Fruit fly (Drosophila melanogaster) whole organism, embryonic: ENCODE data around the gene CG34337.
A peak's percentile ranks its signal among the peaks of the same experiment; 100 is the strongest.

Experiments used
- CG10274 ChIP-seq: fragments of 200-800 bp; sonication (Bioruptor generic); optimal IDR thresholded peaks from 3 replicates; lab custom pipeline; 2017; ENCODE audit warnings: missing biosample characterization, mild to moderate bottlenecking, missing genetic modification characterization
- CG10543 ChIP-seq: fragments of 200-800 bp; sonication (Bioruptor generic); optimal IDR thresholded peaks from 3 replicates; lab custom pipeline; 2017; ENCODE audit warnings: missing biosample characterization, mild to moderate bottlenecking, missing genetic modification characterization, moderate library complexity
- CG10654 ChIP-seq: fragments of 200-800 bp; sonication (Bioruptor generic); optimal IDR thresholded peaks from 2 replicates; lab custom pipeline; 2016; ENCODE audit warnings: missing biosample characterization, missing genetic modification characterization
- CG11504 ChIP-seq: fragments of 200-800 bp; sonication (Bioruptor generic); optimal IDR thresholded peaks from 3 replicates; lab custom pipeline; 2019; ENCODE audit warnings: missing biosample characterization, mild to moderate bottlenecking, missing genetic modification characterization, moderate library complexity
- CG12391 ChIP-seq: fragments of 200-800 bp; sonication (Bioruptor generic); optimal IDR thresholded peaks from 3 replicates; lab custom pipeline; 2018; ENCODE audit warnings: missing biosample characterization, mild to moderate bottlenecking, missing genetic modification characterization, moderate library complexity
- CG13287 ChIP-seq: fragments of 200-800 bp; sonication (Bioruptor generic); IDR thresholded peaks from 2 replicates; pipeline ENCODE4 v1.3.6; 2022; ENCODE audit warnings: missing biosample characterization, missing genetic modification characterization; ENCODE audit not compliant: partially characterized antibody
- CG14441 ChIP-seq: fragments of 200-800 bp; sonication (Bioruptor generic); IDR thresholded peaks from 2 replicates; pipeline ENCODE4 v1.3.6; 2022; ENCODE audit warnings: missing biosample characterization, missing genetic modification characterization
- CG15073 ChIP-seq: fragments of 200-800 bp; sonication (Bioruptor generic); optimal IDR thresholded peaks from 2 replicates; lab custom pipeline; 2016; ENCODE audit warnings: missing biosample characterization, missing genetic modification characterization
- CG15696 ChIP-seq: fragments of 200-800 bp; sonication (Bioruptor generic); optimal IDR thresholded peaks from 2 replicates; lab custom pipeline; 2019; ENCODE audit warnings: missing biosample characterization, mild to moderate bottlenecking, missing genetic modification characterization, moderate library complexity
- CG16815 ChIP-seq: fragments of 200-800 bp; sonication (Bioruptor generic); optimal IDR thresholded peaks from 3 replicates; lab custom pipeline; 2017; ENCODE audit warnings: missing biosample characterization, mild to moderate bottlenecking, missing genetic modification characterization
- CG17361 ChIP-seq: fragments of 200-800 bp; sonication (Bioruptor generic); IDR thresholded peaks from 3 replicates; pipeline ENCODE4 v1.3.6; 2022; ENCODE audit warnings: missing biosample characterization, missing genetic modification characterization
- CG17385 ChIP-seq: fragments of 200-800 bp; sonication (Bioruptor generic); optimal IDR thresholded peaks from 3 replicates; lab custom pipeline; 2018; ENCODE audit warnings: missing biosample characterization, mild to moderate bottlenecking, missing genetic modification characterization
- CG17612 ChIP-seq: fragments of 200-800 bp; sonication (Bioruptor generic); IDR thresholded peaks from 2 replicates; pipeline ENCODE4 v1.3.6; 2022; ENCODE audit warnings: missing biosample characterization, missing genetic modification characterization
- CG2889 ChIP-seq: fragments of 200-800 bp; sonication (Bioruptor generic); IDR thresholded peaks from 3 replicates; pipeline ENCODE4 v1.3.6; 2022; ENCODE audit warnings: missing biosample characterization, missing genetic modification characterization
- CG30431 ChIP-seq: fragments of 200-800 bp; sonication (Bioruptor generic); optimal IDR thresholded peaks from 2 replicates; lab custom pipeline; 2017; ENCODE audit warnings: missing biosample characterization, missing genetic modification characterization
- CG32532 ChIP-seq: fragments of 200-800 bp; sonication (Bioruptor generic); IDR thresholded peaks from 2 replicates; pipeline ENCODE4 v1.3.6; 2022; ENCODE audit warnings: missing biosample characterization, missing genetic modification characterization
- CG34376 ChIP-seq: fragments of 200-800 bp; sonication (Bioruptor generic); optimal IDR thresholded peaks from 2 replicates; lab custom pipeline; 2018; ENCODE audit warnings: missing biosample characterization, mild to moderate bottlenecking, missing genetic modification characterization
- CG4854 ChIP-seq: fragments of 200-800 bp; sonication (Bioruptor generic); optimal IDR thresholded peaks from 2 replicates; lab custom pipeline; 2016; ENCODE audit warnings: missing biosample characterization, missing genetic modification characterization, inconsistent platforms
- CG8281 ChIP-seq: fragments of 200-800 bp; sonication (Bioruptor generic); optimal IDR thresholded peaks from 2 replicates; lab custom pipeline; 2018; ENCODE audit warnings: missing biosample characterization, mild to moderate bottlenecking, missing genetic modification characterization, moderate library complexity
- CG9817 ChIP-seq: fragments of 200-800 bp; sonication (Bioruptor generic); optimal IDR thresholded peaks from 2 replicates; lab custom pipeline; 2018; ENCODE audit warnings: missing biosample characterization, mild to moderate bottlenecking, missing genetic modification characterization, moderate library complexity
- CTCF ChIP-seq: fragments of 200-800 bp; sonication (Bioruptor generic); optimal IDR thresholded peaks from 2 replicates; lab custom pipeline; 2017; ENCODE audit warnings: missing biosample characterization, mild to moderate bottlenecking, missing genetic modification characterization, moderate library complexity
- Deaf1 ChIP-seq: fragments of 200-800 bp; optimal IDR thresholded peaks from 3 replicates; lab custom pipeline; 2019; ENCODE audit warnings: missing biosample characterization, mild to moderate bottlenecking, missing genetic modification characterization, moderate library complexity
- Dll ChIP-seq: fragments of 200-800 bp; sonication (Bioruptor generic); IDR thresholded peaks from 4 replicates; pipeline ENCODE4 v1.3.6; 2022; ENCODE audit warnings: missing biosample characterization, missing genetic modification characterization; ENCODE audit not compliant: partially characterized antibody
- Ets65A ChIP-seq: fragments of 200-800 bp; sonication (Bioruptor generic); peaks from one replicate; lab custom pipeline; 2016; ENCODE audit warnings: missing biosample characterization, missing genetic modification characterization
- GATAe ChIP-seq: fragments of 200-800 bp; sonication (Bioruptor generic); conservative IDR thresholded peaks from 2 replicates; pipeline ENCODE4 v1.3.6; 2022; ENCODE audit warnings: missing biosample characterization, missing genetic modification characterization
- Hey ChIP-seq: fragments of 200-800 bp; sonication (Bioruptor generic); optimal IDR thresholded peaks from 3 replicates; lab custom pipeline; 2018; ENCODE audit warnings: missing biosample characterization, mild to moderate bottlenecking, missing genetic modification characterization
- Myb ChIP-seq: fragments of 200-800 bp; sonication (Bioruptor generic); optimal IDR thresholded peaks from 2 replicates; lab custom pipeline; 2016; ENCODE audit warnings: missing biosample characterization, missing genetic modification characterization
- Pdp1 ChIP-seq, 2 experiments: fragments of 200-800 bp; sonication (Bioruptor generic); optimal IDR thresholded peaks; 3 replicates each; lab custom pipeline; 2016; ENCODE audit warnings: missing biosample characterization in 2 of 2, missing genetic modification characterization in 2 of 2, mild to moderate bottlenecking in 1 of 2, moderate library complexity in 1 of 2
- Rfx ChIP-seq: fragments of 200-800 bp; sonication (Bioruptor generic); IDR thresholded peaks from 2 replicates; pipeline ENCODE4 v1.3.6; 2022; ENCODE audit warnings: missing biosample characterization, missing genetic modification characterization
- Sin3A ChIP-seq: fragments of >200 bp; optimal IDR thresholded peaks from 2 replicates; lab custom pipeline; 2018
- Tbp ChIP-seq: fragments of >200 bp; optimal IDR thresholded peaks from 2 replicates; lab custom pipeline; 2018; ENCODE audit warnings: missing biosample characterization, missing genetic modification characterization
- Usf ChIP-seq: fragments of 200-800 bp; sonication (Bioruptor generic); optimal IDR thresholded peaks from 2 replicates; lab custom pipeline; 2017; ENCODE audit warnings: missing genotype, missing biosample characterization, missing genetic modification characterization
- bbx ChIP-seq: fragments of 200-800 bp; sonication (Bioruptor generic); IDR thresholded peaks from 2 replicates; pipeline ENCODE4 v1.3.6; 2022; ENCODE audit warnings: missing biosample characterization, missing genetic modification characterization; ENCODE audit not compliant: partially characterized antibody
- bowl ChIP-seq: fragments of 200-800 bp; sonication (Bioruptor generic); IDR thresholded peaks from 2 replicates; pipeline ENCODE4 v1.3.6; 2022; ENCODE audit warnings: missing biosample characterization, missing genetic modification characterization
- caup ChIP-seq: fragments of 200-800 bp; sonication (Bioruptor generic); optimal IDR thresholded peaks from 3 replicates; lab custom pipeline; 2017; ENCODE audit warnings: missing biosample characterization, mild to moderate bottlenecking, missing genetic modification characterization, moderate library complexity; ENCODE audit not compliant: severe bottlenecking
- disco-r ChIP-seq: fragments of 200-800 bp; sonication (Bioruptor generic); optimal IDR thresholded peaks from 2 replicates; lab custom pipeline; 2016; ENCODE audit warnings: missing biosample characterization, missing genetic modification characterization
- ewg ChIP-seq: fragments of 200-800 bp; sonication (Bioruptor generic); optimal IDR thresholded peaks from 3 replicates; lab custom pipeline; 2017; ENCODE audit warnings: mild to moderate bottlenecking, missing biosample characterization, missing genetic modification reagents, missing genetic modification characterization
- fd64A ChIP-seq: fragments of 200-800 bp; sonication (Bioruptor generic); optimal IDR thresholded peaks from 3 replicates; lab custom pipeline; 2018; ENCODE audit warnings: missing biosample characterization, mild to moderate bottlenecking, missing genetic modification characterization
- fru ChIP-seq: fragments of >200 bp; optimal IDR thresholded peaks from 2 replicates; lab custom pipeline; 2017
- ken ChIP-seq: fragments of 200-800 bp; sonication (Bioruptor generic); IDR thresholded peaks from 3 replicates; pipeline ENCODE4 v1.3.6; 2022; ENCODE audit warnings: missing biosample characterization, missing genetic modification characterization
- lbe ChIP-seq: fragments of 200-800 bp; sonication (Bioruptor generic); optimal IDR thresholded peaks from 2 replicates; lab custom pipeline; 2016; ENCODE audit warnings: missing biosample characterization, mild to moderate bottlenecking, missing genetic modification characterization
- pita ChIP-seq: fragments of 200-800 bp; sonication (Bioruptor generic); optimal IDR thresholded peaks from 2 replicates; lab custom pipeline; 2017; ENCODE audit warnings: missing biosample characterization, mild to moderate bottlenecking, missing genetic modification characterization
- sens ChIP-seq: fragments of 200-800 bp; sonication (Bioruptor generic); peaks from one replicate; lab custom pipeline; 2016; ENCODE audit warnings: missing biosample characterization, missing genetic modification characterization
- so ChIP-seq: fragments of 200-800 bp; sonication (Bioruptor generic); IDR thresholded peaks from 3 replicates; pipeline ENCODE4 v1.3.6; 2022; ENCODE audit warnings: missing biosample characterization, missing genetic modification characterization
- sr ChIP-seq: fragments of 200-800 bp; sonication (Bioruptor generic); IDR thresholded peaks from 3 replicates; pipeline ENCODE4 v1.3.6; 2022; ENCODE audit warnings: missing biosample characterization, missing genetic modification characterization
- tll ChIP-seq, 2 experiments: fragments of 200-800 bp in 1 of 2; fragments of >200 bp in 1 of 2; sonication (Bioruptor generic) in 1 of 2; optimal IDR thresholded peaks; 2 replicates each; lab custom pipeline; 2017 to 2019; ENCODE audit warnings: missing biosample characterization in 2 of 2, missing genetic modification characterization in 2 of 2, mild to moderate bottlenecking in 1 of 2, moderate library complexity in 1 of 2
- trem ChIP-seq: fragments of 200-800 bp; optimal IDR thresholded peaks from 3 replicates; lab custom pipeline; 2019; ENCODE audit warnings: missing biosample characterization, mild to moderate bottlenecking, missing genetic modification characterization, moderate library complexity
- ttk ChIP-seq: fragments of 200-800 bp; sonication (Bioruptor generic); IDR thresholded peaks from 2 replicates; pipeline ENCODE4 v2.1.2; 2022; ENCODE audit warnings: missing biosample characterization, missing genetic modification characterization
- vnd ChIP-seq: fragments of 200-800 bp; sonication (Bioruptor generic); IDR thresholded peaks from 3 replicates; pipeline ENCODE4 v1.3.6; 2022; ENCODE audit warnings: missing biosample characterization, missing genetic modification characterization; ENCODE audit not compliant: partially characterized antibody
- zen2 ChIP-seq: fragments of 200-800 bp; sonication (Bioruptor generic); IDR thresholded peaks from 3 replicates; pipeline ENCODE4 v1.3.6; 2022; ENCODE audit warnings: missing biosample characterization, missing genetic modification characterization; ENCODE audit not compliant: partially characterized antibody

CG34337 gene

dm6 chrX:7445023-7445422 is 28.0 kb downstream of the CG34337 start (continued):
- TF ChIP-seq CG32532 (no peak), Deaf1 (tag; lab: Kevin White, UChicago) (peak; percentile 24), CG34376 (GFP tag; lab: Kevin White, UChicago) (no peak), CG16815 (GFP tag; lab: Kevin White, UChicago) (no peak), trem (no peak), Hey (tag; lab: Kevin White, UChicago) (no peak), fru (no peak), bbx (peak; percentile 64), caup (no peak), CG10543 (no peak), bowl (GFP tag; lab: Robert Waterston, UW) (no peak)

DNA sequence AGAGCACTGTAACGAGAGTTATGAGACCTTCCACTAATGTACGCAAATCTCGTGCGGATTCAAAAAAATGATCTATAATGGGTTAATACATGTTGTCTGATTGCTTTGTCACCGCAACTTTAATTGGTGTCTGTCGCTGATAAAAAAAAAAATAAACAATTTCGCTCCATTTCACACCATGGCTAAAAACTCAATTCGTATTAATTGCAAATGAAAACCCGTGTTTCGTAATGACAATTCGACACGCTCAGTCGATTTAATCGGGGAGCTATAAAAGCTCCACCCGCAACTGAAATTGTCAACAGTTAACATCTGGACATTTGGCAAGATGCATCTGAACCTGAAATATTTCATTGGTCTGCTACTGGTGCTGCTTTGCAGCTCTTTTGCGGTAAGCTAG is 34.9 kb downstream of the CG34337 start, which contains the start of gene CG11368:
Gene CG11368, plus strand, starts transcription at position 301 of the 400 bp plus-strand sequence.
- TF ChIP-seq CG15696 (no peak), sr (no peak), disco-r (GFP tag; lab: Kevin White, UChicago) (no peak), Dll (no peak), CG17612 (GFP tag; lab: Robert Waterston, UW) (no peak), CG17385 (GFP tag; lab: Kevin White, UChicago) (no peak), CG17361 (GFP tag; lab: Robert Waterston, UW) (no peak), ken (GFP tag; lab: Robert Waterston, UW) (no peak), CG4854 (GFP tag; lab: Kevin White, UChicago) (no peak), Myb (GFP tag; lab: Kevin White, UChicago) (no peak), pita (GFP tag; lab: Kevin White, UChicago) (no peak), Rfx (GFP tag; lab: Robert Waterston, UW) (no peak), GATAe (GFP tag; lab: Robert Waterston, UW) (no peak), CTCF (GFP tag; lab: Kevin White, UChicago) (no peak), Tbp (GFP tag; lab: Kevin White, UChicago) (no peak)

- no peak for TF ChIP-seq Usf
- no peak for TF ChIP-seq ewg (GFP tag; lab: Kevin White, UChicago)
- TF ChIP-seq vnd = no peak
- TF ChIP-seq Sin3A (lab: Kevin White, UChicago) = no peak
- no peak for TF ChIP-seq ttk
- TF ChIP-seq zen2 (GFP tag; lab: Robert Waterston, UW) = no peak
Observed at dm6 chrX:7453236-7453635, 36.2 kb downstream of the CG34337 start, which contains the start of gene CG43198. Gene CG43198, minus strand, starts transcription at chrX:7453336.

DNA sequence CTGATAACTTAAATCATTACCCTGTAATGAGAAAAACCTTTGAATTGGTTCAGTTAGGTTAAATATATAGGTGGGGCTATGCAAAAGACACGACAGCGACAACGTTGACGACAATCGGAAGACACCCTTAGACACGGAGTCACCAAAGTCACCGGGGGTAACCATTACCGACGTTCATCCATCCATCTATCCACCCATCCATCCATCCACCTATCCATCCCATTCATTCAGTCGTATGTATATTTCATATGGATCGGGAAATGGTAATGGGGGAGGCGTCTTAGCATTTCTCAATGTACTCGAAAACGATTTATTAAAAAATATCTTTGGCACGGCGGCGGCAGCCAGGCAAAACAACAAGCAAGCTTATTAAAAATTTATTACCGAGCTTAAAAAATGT is 45.0 kb downstream of the CG34337 start:
- TF ChIP-seq CG2889 (no peak), sens (GFP tag; lab: Kevin White, UChicago) (peak; percentile 13), CG11504 (tag; lab: Kevin White, UChicago) (no peak), CG8281 (tag; lab: Kevin White, UChicago) (peak; percentile 91), CG10654 (no peak), CG12391 (tag; lab: Kevin White, UChicago) (no peak), CG10274 (GFP tag; lab: Kevin White, UChicago) (no peak), so (GFP tag; lab: Robert Waterston, UW) (no peak), fru (no peak), CG13287 (GFP tag; lab: Robert Waterston, UW) (no peak), CG15073 (GFP tag; lab: Kevin White, UChicago) (no peak), CG34376 (GFP tag; lab: Kevin White, UChicago) (no peak), lbe (GFP tag; lab: Kevin White, UChicago) (no peak), Sin3A (lab: Kevin White, UChicago) (no peak), CG15696 (no peak), CG30431 (GFP tag; lab: Kevin White, UChicago) (no peak), Ets65A (GFP tag; lab: Kevin White, UChicago) (peak; percentile 11), CG9817 (tag; lab: Kevin White, UChicago) (no peak), tll (GFP tag; optimal IDR thresholded peaks at IDR 0.05; lab: Kevin White, UChicago) (no peak), Pdp1 (GFP tag; optimal IDR thresholded peaks at IDR 0.05; lab: Kevin White, UChicago) (no peak), fd64A (GFP tag; lab: Kevin White, UChicago) (no peak), CG14441 (GFP tag; lab: Robert Waterston, UW) (no peak)
- TF ChIP-seq, all 482 proteins: peak for 3
